Fruit fly (Drosophila melanogaster) whole organism, embryonic: ENCODE results near the gene Srpk79D.
A peak's percentile ranks its signal among the peaks of the same experiment; 100 is the strongest.

ENCODE experiments used
- CG11247 ChIP-seq: fragments of 200-800 bp; sonication (Bioruptor generic); IDR thresholded peaks from 2 replicates; pipeline ENCODE4 v1.3.6; 2022; ENCODE audit warnings: missing biosample characterization, missing genetic modification characterization
- CG11696 ChIP-seq: fragments of 200-800 bp; sonication (Bioruptor generic); IDR thresholded peaks from 2 replicates; pipeline ENCODE4 v1.3.6; 2022; ENCODE audit warnings: missing biosample characterization, missing genetic modification characterization
- CG12219 ChIP-seq: fragments of 200-800 bp; sonication (Bioruptor generic); optimal IDR thresholded peaks from 3 replicates; lab custom pipeline; 2018; ENCODE audit warnings: missing biosample characterization, mild to moderate bottlenecking, missing genetic modification characterization
- CG12299 ChIP-seq: fragments of 200-800 bp; sonication (Bioruptor generic); optimal IDR thresholded peaks from 2 replicates; lab custom pipeline; 2018; ENCODE audit warnings: missing biosample characterization, mild to moderate bottlenecking, missing genetic modification characterization
- CG14050 ChIP-seq: fragments of 200-800 bp; sonication (Bioruptor generic); IDR thresholded peaks from 3 replicates; pipeline ENCODE4 v1.3.6; 2022; ENCODE audit warnings: missing biosample characterization, missing genetic modification characterization
- CG17361 ChIP-seq: fragments of 200-800 bp; sonication (Bioruptor generic); IDR thresholded peaks from 3 replicates; pipeline ENCODE4 v1.3.6; 2022; ENCODE audit warnings: missing biosample characterization, missing genetic modification characterization
- CG2889 ChIP-seq: fragments of 200-800 bp; sonication (Bioruptor generic); IDR thresholded peaks from 3 replicates; pipeline ENCODE4 v1.3.6; 2022; ENCODE audit warnings: missing biosample characterization, missing genetic modification characterization
- CG30403 ChIP-seq: fragments of 200-800 bp; sonication (Bioruptor generic); optimal IDR thresholded peaks from 3 replicates; lab custom pipeline; 2016; ENCODE audit warnings: missing biosample characterization, missing genetic modification characterization
- CG34376 ChIP-seq: fragments of 200-800 bp; sonication (Bioruptor generic); optimal IDR thresholded peaks from 2 replicates; lab custom pipeline; 2018; ENCODE audit warnings: missing biosample characterization, mild to moderate bottlenecking, missing genetic modification characterization
- CG4282 ChIP-seq: fragments of 200-800 bp; sonication (Bioruptor generic); optimal IDR thresholded peaks from 2 replicates; lab custom pipeline; 2016; ENCODE audit warnings: missing biosample characterization, missing genetic modification characterization
- CG4707 ChIP-seq: fragments of 200-800 bp; sonication (Bioruptor generic); optimal IDR thresholded peaks from 2 replicates; lab custom pipeline; 2018; ENCODE audit warnings: missing biosample characterization, mild to moderate bottlenecking, missing genetic modification characterization, moderate library complexity
- CG6175 ChIP-seq: fragments of 200-800 bp; sonication (Bioruptor generic); IDR thresholded peaks from 3 replicates; pipeline ENCODE4 v1.3.6; 2022; ENCODE audit warnings: missing biosample characterization, missing genetic modification characterization
- CG7556 ChIP-seq: fragments of 200-800 bp; sonication (Bioruptor generic); optimal IDR thresholded peaks from 2 replicates; lab custom pipeline; 2017; ENCODE audit warnings: missing biosample characterization, mild to moderate bottlenecking, missing genetic modification characterization
- CG8478 ChIP-seq: fragments of >200 bp; optimal IDR thresholded peaks from 2 replicates; lab custom pipeline; 2018
- CG8765 ChIP-seq: fragments of 200-800 bp; sonication (Bioruptor generic); IDR thresholded peaks from 2 replicates; pipeline ENCODE4 v1.3.6; 2022; ENCODE audit warnings: missing biosample characterization, missing genetic modification characterization
- Ets65A ChIP-seq: fragments of 200-800 bp; sonication (Bioruptor generic); peaks from one replicate; lab custom pipeline; 2016; ENCODE audit warnings: missing biosample characterization, missing genetic modification characterization
- HLH54F ChIP-seq: fragments of 200-800 bp; sonication (Bioruptor generic); optimal IDR thresholded peaks from 3 replicates; lab custom pipeline; 2016; ENCODE audit warnings: missing biosample characterization, missing genetic modification characterization
- HmgD ChIP-seq: fragments of 200-800 bp; sonication (Bioruptor generic); optimal IDR thresholded peaks from 3 replicates; lab custom pipeline; 2016; ENCODE audit warnings: missing biosample characterization, missing genetic modification characterization
- Hmr ChIP-seq: fragments of 200-800 bp; sonication (Bioruptor generic); optimal IDR thresholded peaks from 3 replicates; lab custom pipeline; 2017; ENCODE audit warnings: mild to moderate bottlenecking, missing biosample characterization, missing genetic modification reagents, missing genetic modification characterization
- Hr39 ChIP-seq: fragments of >200 bp; optimal IDR thresholded peaks from 2 replicates; lab custom pipeline; 2017
- Hr78 ChIP-seq, 2 experiments: fragments of 200-800 bp in 1 of 2; fragments of >200 bp in 1 of 2; sonication (Bioruptor generic) in 1 of 2; optimal IDR thresholded peaks; 2 replicates each; lab custom pipeline; 2017 to 2019; ENCODE audit warnings: missing biosample characterization in 2 of 2, missing genetic modification characterization in 2 of 2, mild to moderate bottlenecking in 1 of 2, moderate library complexity in 1 of 2
- MBD-R2 ChIP-seq: fragments of 200-800 bp; sonication (Bioruptor generic); IDR thresholded peaks from 2 replicates; pipeline ENCODE4 v1.3.6; 2022; ENCODE audit warnings: missing biosample characterization, missing genetic modification characterization
- MTF-1 ChIP-seq: fragments of 200-800 bp; sonication (Bioruptor generic); optimal IDR thresholded peaks from 2 replicates; lab custom pipeline; 2018; ENCODE audit warnings: missing biosample characterization, mild to moderate bottlenecking, missing genetic modification characterization, borderline replicate concordance
- Max ChIP-seq: fragments of 200-800 bp; sonication (Bioruptor generic); optimal IDR thresholded peaks from 2 replicates; lab custom pipeline; 2016; ENCODE audit warnings: missing biosample characterization, mild to moderate bottlenecking, missing genetic modification characterization
- Mes4 ChIP-seq: fragments of 200-800 bp; sonication (Bioruptor generic); optimal IDR thresholded peaks from 2 replicates; lab custom pipeline; 2016; ENCODE audit warnings: missing biosample characterization, missing genetic modification characterization
- Oaz ChIP-seq: fragments of 200-800 bp; sonication (Bioruptor generic); IDR thresholded peaks from 2 replicates; pipeline ENCODE4 v1.3.6; 2022; ENCODE audit warnings: missing biosample characterization, missing genetic modification characterization
- Pdp1 ChIP-seq, 2 experiments: fragments of 200-800 bp; sonication (Bioruptor generic); optimal IDR thresholded peaks; 3 replicates each; lab custom pipeline; 2016; ENCODE audit warnings: missing biosample characterization in 2 of 2, missing genetic modification characterization in 2 of 2, mild to moderate bottlenecking in 1 of 2, moderate library complexity in 1 of 2
- ab ChIP-seq: fragments of 200-800 bp; sonication (Bioruptor generic); optimal IDR thresholded peaks from 2 replicates; lab custom pipeline; 2016; ENCODE audit warnings: missing biosample characterization, missing genetic modification characterization
- amos ChIP-seq: fragments of 200-800 bp; sonication (Bioruptor generic); IDR thresholded peaks from 2 replicates; pipeline ENCODE4 v1.3.6; 2022; ENCODE audit warnings: missing biosample characterization, missing genetic modification characterization; ENCODE audit not compliant: partially characterized antibody
- ap ChIP-seq: fragments of 200-800 bp; sonication (Bioruptor generic); IDR thresholded peaks from 2 replicates; pipeline ENCODE4 v1.3.6; 2022; ENCODE audit warnings: missing biosample characterization, missing genetic modification characterization
- ash1 ChIP-seq: fragments of 200-800 bp; sonication (Bioruptor generic); optimal IDR thresholded peaks from 2 replicates; lab custom pipeline; 2018; ENCODE audit warnings: missing biosample characterization, mild to moderate bottlenecking, missing genetic modification characterization
- da ChIP-seq: fragments of 200-800 bp; sonication (Bioruptor generic); optimal IDR thresholded peaks from 2 replicates; lab custom pipeline; 2016; ENCODE audit warnings: missing biosample characterization, missing genetic modification characterization
- emc ChIP-seq: fragments of 200-800 bp; sonication (Bioruptor generic); optimal IDR thresholded peaks from 2 replicates; lab custom pipeline; 2016; ENCODE audit warnings: missing biosample characterization, missing genetic modification characterization
- esg ChIP-seq: fragments of 200-800 bp; sonication (Bioruptor generic); conservative IDR thresholded peaks from 2 replicates; pipeline ENCODE4 v1.3.6; 2022; ENCODE audit warnings: missing biosample characterization, missing genetic modification characterization
- gcm2 ChIP-seq: fragments of 200-800 bp; sonication (Bioruptor generic); optimal IDR thresholded peaks from 2 replicates; lab custom pipeline; 2016; ENCODE audit warnings: missing biosample characterization, missing genetic modification characterization
- jumu ChIP-seq: fragments of 200-800 bp; sonication (Bioruptor generic); optimal IDR thresholded peaks from 3 replicates; lab custom pipeline; 2016; ENCODE audit warnings: missing biosample characterization, missing genetic modification characterization
- lab ChIP-seq: fragments of 200-800 bp; sonication (Bioruptor generic); optimal IDR thresholded peaks from 3 replicates; lab custom pipeline; 2017; ENCODE audit warnings: missing biosample characterization, missing genetic modification characterization, mild to moderate bottlenecking, moderate library complexity, missing genetic modification reagents
- maf-S ChIP-seq: fragments of 200-800 bp; sonication (Bioruptor generic); optimal IDR thresholded peaks from 2 replicates; lab custom pipeline; 2016; ENCODE audit warnings: missing biosample characterization, missing genetic modification characterization
- nerfin-2 ChIP-seq: fragments of 200-800 bp; sonication (Bioruptor generic); IDR thresholded peaks from 2 replicates; pipeline ENCODE4 v1.3.6; 2022; ENCODE audit warnings: missing biosample characterization, missing genetic modification characterization; ENCODE audit not compliant: partially characterized antibody
- otp ChIP-seq: fragments of 200-800 bp; sonication (Bioruptor generic); IDR thresholded peaks from 3 replicates; pipeline ENCODE4, ENCODE4 v1.3.6; 2022; ENCODE audit warnings: missing biosample characterization, missing genetic modification characterization
- pho ChIP-seq: fragments of 200-800 bp; sonication (Bioruptor generic); optimal IDR thresholded peaks from 2 replicates; lab custom pipeline; 2016; ENCODE audit warnings: missing biosample characterization, missing genetic modification characterization
- row ChIP-seq: fragments of 200-800 bp; sonication (Bioruptor generic); IDR thresholded peaks from 3 replicates; pipeline ENCODE4 v1.3.6; 2022; ENCODE audit warnings: missing biosample characterization, missing genetic modification characterization
- scrt ChIP-seq: fragments of 200-800 bp; sonication (Bioruptor generic); optimal IDR thresholded peaks from 2 replicates; lab custom pipeline; 2018; ENCODE audit warnings: missing biosample characterization, mild to moderate bottlenecking, missing genetic modification characterization, moderate library complexity
- sens ChIP-seq: fragments of 200-800 bp; sonication (Bioruptor generic); peaks from one replicate; lab custom pipeline; 2016; ENCODE audit warnings: missing biosample characterization, missing genetic modification characterization
- slbo ChIP-seq: fragments of 200-800 bp; sonication (Bioruptor generic); IDR thresholded peaks from 2 replicates; pipeline ENCODE4 v1.3.6; 2022; ENCODE audit warnings: missing biosample characterization, missing genetic modification characterization
- sna ChIP-seq: fragments of 200-800 bp; sonication (Bioruptor generic); IDR thresholded peaks from 2 replicates; pipeline ENCODE4 v1.3.6; 2022; ENCODE audit warnings: missing biosample characterization, missing genetic modification characterization; ENCODE audit not compliant: partially characterized antibody
- sqz ChIP-seq: fragments of 200-800 bp; sonication (Bioruptor generic); optimal IDR thresholded peaks from 3 replicates; lab custom pipeline; 2018; ENCODE audit warnings: missing biosample characterization, mild to moderate bottlenecking, missing genetic modification characterization
- sr ChIP-seq: fragments of 200-800 bp; sonication (Bioruptor generic); IDR thresholded peaks from 3 replicates; pipeline ENCODE4 v1.3.6; 2022; ENCODE audit warnings: missing biosample characterization, missing genetic modification characterization
- tio ChIP-seq: fragments of 200-800 bp; sonication (Bioruptor generic); optimal IDR thresholded peaks from 2 replicates; lab custom pipeline; 2017; ENCODE audit warnings: missing biosample characterization, missing genetic modification characterization, inconsistent platforms
- tna ChIP-seq: fragments of 200-800 bp; sonication (Bioruptor generic); IDR thresholded peaks from 2 replicates; pipeline ENCODE4 v1.3.6; 2022; ENCODE audit warnings: missing biosample characterization, missing genetic modification characterization; ENCODE audit not compliant: partially characterized antibody
- ttk ChIP-seq: fragments of 200-800 bp; sonication (Bioruptor generic); IDR thresholded peaks from 2 replicates; pipeline ENCODE4 v2.1.2; 2022; ENCODE audit warnings: missing biosample characterization, missing genetic modification characterization
- tup ChIP-seq: fragments of 200-800 bp; sonication (Bioruptor generic); optimal IDR thresholded peaks from 2 replicates; lab custom pipeline; 2016; ENCODE audit warnings: missing biosample characterization, mild to moderate bottlenecking, missing genetic modification characterization, moderate library complexity
- vfl ChIP-seq: fragments of 200-800 bp; sonication (Bioruptor generic); optimal IDR thresholded peaks from 2 replicates; lab custom pipeline; 2016; ENCODE audit warnings: missing biosample characterization, missing genetic modification characterization

The Srpk79D gene

DNA sequence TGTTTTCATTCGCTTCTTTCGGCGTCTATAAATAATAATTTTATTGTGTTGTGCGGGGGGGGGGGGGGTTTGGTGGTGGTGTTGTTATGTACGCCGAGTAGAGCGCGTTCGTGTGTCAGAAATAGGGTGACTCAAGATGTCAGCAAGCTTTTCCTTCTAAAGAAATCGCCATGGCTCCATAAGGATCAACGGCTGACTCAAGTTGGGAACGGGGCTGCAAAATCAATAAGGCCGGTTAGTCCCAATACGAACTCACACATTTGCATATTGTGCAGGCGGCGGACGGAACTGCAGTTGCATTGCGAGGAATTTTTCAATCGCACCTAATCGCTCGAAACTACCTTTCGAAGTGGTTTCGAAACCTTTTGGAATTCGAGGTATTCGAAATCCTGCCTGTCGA is 2.8 kb downstream of the Srpk79D start (continued):
- TF ChIP-seq CG7556, result no peak
- no peak for TF ChIP-seq tna (GFP tag; lab: Robert Waterston, UW)
- no peak for TF ChIP-seq Oaz (GFP tag; lab: Robert Waterston, UW)
- no peak for TF ChIP-seq sens
- TF ChIP-seq CG12299 (tag; lab: Kevin White, UChicago), result peak; percentile 33
- TF ChIP-seq pho (GFP tag; lab: Kevin White, UChicago), result peak; percentile 36
- peak; percentile 23; the same call in 1 of the 3 replicates for TF ChIP-seq CG14050 (GFP tag; lab: Robert Waterston, UW)
- no peak for TF ChIP-seq Mes4
- TF ChIP-seq row (GFP tag; lab: Robert Waterston, UW), result no peak; the same call in 2 of the 3 replicates
- TF ChIP-seq slbo, result peak; percentile 66
- no peak for TF ChIP-seq lab (GFP tag; lab: Kevin White, UChicago)
- no peak for TF ChIP-seq Ets65A (GFP tag; lab: Kevin White, UChicago)
- TF ChIP-seq CG34376 (GFP tag; lab: Kevin White, UChicago), result no peak
- no peak for TF ChIP-seq Hr78 (GFP tag; optimal IDR thresholded peaks at IDR 0.05; lab: Kevin White, UChicago)
- TF ChIP-seq CG4707 (GFP tag; lab: Kevin White, UChicago), result no peak
- no peak for TF ChIP-seq Hr39 (lab: Kevin White, UChicago)
- peak; percentile 26; the same call in 1 of the 2 replicates for TF ChIP-seq ttk (GFP tag; lab: Robert Waterston, UW)
- no peak for TF ChIP-seq tio
- TF ChIP-seq vfl, result no peak
- 0 out of 2 replicates have a peak, but pooled peaks have one; percentile 25 for TF ChIP-seq MBD-R2 (GFP tag; lab: Robert Waterston, UW)
- TF ChIP-seq maf-S (GFP tag; lab: Kevin White, UChicago), result no peak
- no peak for TF ChIP-seq Pdp1 (GFP tag; optimal IDR thresholded peaks at IDR 0.05; lab: Kevin White, UChicago)
- TF ChIP-seq CG8765 (GFP tag; lab: Robert Waterston, UW), result no peak
- TF ChIP-seq nerfin-2 (GFP tag; lab: Robert Waterston, UW), result no peak
- no peak for TF ChIP-seq HmgD (GFP tag; lab: Kevin White, UChicago)
- no peak for TF ChIP-seq Hmr (GFP tag; lab: Kevin White, UChicago)
- peak; percentile 28; the same call in 1 of the 2 replicates for TF ChIP-seq CG11247 (GFP tag; lab: Robert Waterston, UW)
- TF ChIP-seq CG4282 (GFP tag; lab: Kevin White, UChicago), result no peak
- peak; percentile 20 for TF ChIP-seq CG12219
- peak; percentile 46 for TF ChIP-seq esg
- TF ChIP-seq CG30403 (GFP tag; lab: Kevin White, UChicago), result no peak
- TF ChIP-seq Max (GFP tag; lab: Kevin White, UChicago), result no peak
- TF ChIP-seq ap (GFP tag; lab: Robert Waterston, UW), result no peak
- no peak for TF ChIP-seq sqz
- TF ChIP-seq gcm2 (GFP tag; lab: Kevin White, UChicago), result no peak
- no peak for TF ChIP-seq emc (GFP tag; lab: Kevin White, UChicago)
- no peak for TF ChIP-seq CG2889 (GFP tag; lab: Robert Waterston, UW)
- no peak for TF ChIP-seq otp (GFP tag; lab: Robert Waterston, UW)
- no peak for TF ChIP-seq da (GFP tag; lab: Kevin White, UChicago)
- no peak for TF ChIP-seq CG11696 (GFP tag; lab: Robert Waterston, UW)
- TF ChIP-seq MTF-1 (GFP tag; lab: Kevin White, UChicago), result no peak
- no peak for TF ChIP-seq CG6175 (GFP tag; lab: Robert Waterston, UW)
- TF ChIP-seq CG17361 (GFP tag; lab: Robert Waterston, UW), result 0 out of 3 replicates have a peak, but pooled peaks have one; percentile 29
- TF ChIP-seq sna (GFP tag; lab: Robert Waterston, UW), result no peak
- TF ChIP-seq ab, result no peak
- no peak for TF ChIP-seq ash1 (GFP tag; lab: Kevin White, UChicago)
- TF ChIP-seq amos (GFP tag; lab: Robert Waterston, UW), result no peak
- TF ChIP-seq tup (GFP tag; lab: Kevin White, UChicago), result no peak
- TF ChIP-seq scrt, result no peak
- TF ChIP-seq CG8478 (lab: Kevin White, UChicago), result no peak
- TF ChIP-seq jumu (GFP tag; lab: Kevin White, UChicago), result peak; percentile 11
- no peak for TF ChIP-seq sr (GFP tag; lab: Robert Waterston, UW)
- peak; percentile 29 for TF ChIP-seq HLH54F (GFP tag; lab: Kevin White, UChicago)
